Worm (Caenorhabditis elegans) whole organism, dauer: Measurements from ENCODE around the gene Y22D7AL.16.

Source experiments
- unc-62 ChIP-seq: sonication (generic microtip); optimal IDR thresholded peaks from 2 replicates; lab custom pipeline; 2017; ENCODE audit warnings: missing biosample characterization, missing genetic modification reagents, missing genetic modification characterization

Y22D7AL.16 gene

ce11 chrIII:1666893-1667292 lies 1.9 kb upstream of the Y22D7AL.16 start:
- no peak for TF ChIP-seq unc-62

DNA sequence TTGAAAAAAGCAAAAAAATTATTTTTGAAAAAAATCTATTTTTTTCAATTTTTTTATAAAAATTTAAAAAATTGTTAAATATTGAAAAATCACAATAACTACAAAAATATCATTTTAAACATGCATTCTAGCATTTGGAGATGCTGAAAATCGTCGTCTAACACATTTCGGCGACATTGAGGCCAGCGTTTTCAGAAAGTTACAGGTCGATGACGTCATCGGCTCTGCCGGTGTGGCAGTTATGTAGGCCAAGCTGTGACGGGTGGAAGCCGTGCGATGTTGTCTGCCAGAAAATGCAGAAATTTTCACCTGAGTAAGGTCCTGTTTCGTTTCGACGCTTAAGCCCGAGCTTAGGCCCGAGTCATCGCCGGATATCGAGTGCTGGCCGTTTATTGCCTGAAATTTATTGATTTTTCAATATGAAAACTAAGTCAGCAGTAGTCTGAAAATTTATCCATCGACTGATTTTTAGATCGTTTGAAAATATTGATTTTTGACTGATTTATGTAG lies 838 bp upstream of the Y22D7AL.16 start, which contains the start of gene Y22D7AR.3:
TSS of gene Y22D7AR.3 (minus strand) at position 51 of the 510 bp plus-strand sequence.
- no peak for TF ChIP-seq unc-62

- no peak for TF ChIP-seq unc-62
These were observed 357 bp upstream of the Y22D7AL.16 start for ce11 chrIII:1665373-1665772.

DNA sequence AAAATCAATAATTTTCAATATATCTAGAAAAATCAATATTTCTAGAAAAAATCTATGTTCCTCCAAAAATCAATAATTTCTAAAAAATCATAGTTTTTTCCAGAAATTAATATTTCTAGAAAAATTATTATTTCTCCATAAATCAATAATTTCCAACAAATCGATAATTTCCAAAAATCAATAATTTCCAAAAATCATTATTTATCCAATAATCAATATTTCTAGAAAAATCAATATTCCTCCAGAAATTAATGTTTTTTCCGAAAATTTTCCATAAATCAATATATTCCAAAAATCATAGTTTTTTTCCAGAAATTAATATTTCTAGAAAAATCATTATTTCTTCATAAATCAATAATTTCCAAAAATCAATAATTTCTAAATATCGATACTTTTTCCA lies 2.0 kb downstream of the Y22D7AL.16 start:
- TF ChIP-seq unc-62: no peak

ce11 chrIII:1662405-1662804 lies 2.6 kb downstream of the Y22D7AL.16 start:
- TF ChIP-seq unc-62: no peak

DNA sequence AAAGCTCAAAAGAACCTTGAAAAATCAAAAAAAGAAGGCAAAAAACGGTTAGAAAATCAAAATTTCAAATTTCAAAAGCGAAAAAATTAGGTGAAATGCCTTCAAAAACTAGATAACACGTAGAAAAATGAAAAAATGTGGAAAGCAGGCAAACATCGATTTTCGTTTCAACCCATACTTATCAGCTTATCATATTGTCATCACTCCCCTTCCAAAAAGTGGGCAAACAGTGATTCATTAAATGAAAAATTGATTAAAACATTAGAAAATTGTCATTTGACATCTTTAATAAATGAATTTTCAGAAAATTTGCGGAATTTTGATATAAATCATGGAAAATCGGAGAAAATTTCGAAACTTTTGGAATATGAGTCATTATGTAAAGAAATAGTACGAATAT lies 4.0 kb downstream of the Y22D7AL.16 start:
- TF ChIP-seq unc-62: no peak

DNA sequence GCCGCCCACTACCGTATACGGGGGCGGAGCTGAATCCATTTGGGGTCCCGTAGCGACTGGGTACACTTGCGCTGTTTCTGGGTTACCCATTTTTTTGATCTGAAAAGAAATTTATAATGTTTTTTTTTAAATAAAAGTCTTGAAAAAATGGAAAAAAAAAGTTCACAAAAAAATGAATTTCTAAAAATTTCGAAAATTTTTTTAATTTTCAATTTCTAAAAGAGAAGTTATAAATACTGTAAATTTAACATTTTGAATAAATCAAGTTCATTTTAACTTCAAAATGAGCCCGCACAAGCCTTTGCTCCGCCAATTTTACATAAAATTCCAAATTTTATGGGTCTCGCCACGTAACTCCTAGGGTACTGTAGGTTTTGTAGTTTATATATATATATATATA lies 5.3 kb downstream of the Y22D7AL.16 start, which contains the start of gene Y22D7AL.15:
TSS of gene Y22D7AL.15 (minus strand) at position 101 of the 400 bp plus-strand sequence.
- no peak for TF ChIP-seq unc-62

DNA sequence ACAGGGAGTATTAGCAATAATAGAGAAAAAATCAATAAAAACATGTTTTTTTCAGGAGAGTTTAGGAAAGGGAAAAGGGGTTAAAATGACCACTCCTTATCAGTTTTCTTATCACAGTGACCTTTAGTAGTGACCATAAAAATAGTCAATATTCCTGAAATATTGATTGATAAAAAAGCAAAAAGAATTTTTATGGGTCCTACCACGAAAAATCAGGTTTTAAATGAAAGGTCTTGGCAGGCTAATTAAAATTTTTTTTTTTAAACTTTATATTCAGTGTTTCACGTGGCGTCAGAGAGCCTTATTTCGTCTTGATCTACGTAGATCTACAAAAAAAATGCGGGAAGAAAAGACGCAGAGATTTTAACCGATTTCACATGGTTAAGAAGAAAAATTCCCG lies 7.6 kb downstream of the Y22D7AL.16 start, which contains the start of gene cht-4:
TSS of gene cht-4 (minus strand) at position 101 of the 400 bp plus-strand sequence.
- no peak for TF ChIP-seq unc-62

DNA sequence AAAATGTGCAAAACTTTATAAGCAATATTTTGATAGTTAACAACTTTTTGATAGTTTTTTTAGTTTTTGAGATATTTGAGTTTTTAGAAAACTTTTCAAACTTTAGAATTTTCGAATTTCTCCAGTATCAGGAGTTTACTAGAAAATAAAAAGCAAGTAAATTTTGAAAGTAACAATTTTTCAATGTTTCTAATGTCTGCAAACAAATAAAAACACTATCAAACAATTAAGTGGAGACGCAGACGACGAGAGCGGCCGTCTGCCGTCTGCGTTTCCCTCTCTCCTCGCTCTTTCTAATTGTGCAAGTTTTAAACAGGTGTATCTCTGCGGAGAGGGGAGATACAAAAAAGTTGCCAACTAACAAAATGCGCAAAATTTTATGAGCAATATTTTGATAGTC lies 12.1 kb downstream of the Y22D7AL.16 start:
- no peak for TF ChIP-seq unc-62

DNA sequence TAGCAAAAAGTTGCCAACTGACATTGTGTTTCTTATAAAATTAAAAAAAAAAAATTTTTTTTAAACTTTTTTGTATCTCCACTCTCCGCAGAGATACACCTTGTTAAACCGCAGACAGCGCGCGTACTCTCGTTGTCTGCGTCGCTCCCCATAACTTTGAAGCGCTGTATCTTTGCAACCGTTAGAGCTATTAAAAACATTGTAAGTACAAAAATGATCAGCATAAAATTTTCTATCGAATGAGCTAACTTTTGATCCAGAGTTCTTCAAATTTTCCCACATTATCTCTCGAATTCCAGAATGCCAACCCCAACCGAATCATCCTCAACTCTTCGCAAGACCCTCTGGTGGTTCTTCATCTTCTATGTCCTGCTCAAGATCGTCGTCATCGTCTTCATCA lies 12.8 kb downstream of the Y22D7AL.16 start, which contains the start of gene Y22D7AL.1:
TSS of gene Y22D7AL.1 (plus strand) at position 301 of the 400 bp plus-strand sequence.
- TF ChIP-seq unc-62: no peak

DNA sequence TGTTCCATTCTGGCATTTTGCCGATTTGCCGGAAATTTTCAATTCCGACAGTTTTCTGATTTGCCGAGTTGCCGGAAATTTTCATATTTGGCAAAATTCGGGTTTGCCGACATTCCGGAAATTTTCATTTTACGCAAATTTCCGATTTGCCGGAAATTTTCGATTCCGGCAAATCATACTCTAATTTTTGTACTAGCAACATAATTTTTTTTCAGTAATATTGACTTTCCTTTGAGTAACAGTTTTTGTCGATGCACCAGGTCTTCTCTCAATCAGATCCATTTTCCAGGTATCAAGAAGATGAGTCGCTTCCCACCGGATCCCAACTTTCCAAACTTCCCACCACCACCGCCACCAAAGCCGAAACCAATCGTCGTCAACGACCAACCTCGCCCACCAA lies 23.9 kb downstream of the Y22D7AL.16 start, which contains the start of gene Y22D7AL.3:
TSS of gene Y22D7AL.3 (plus strand) at position 301 of the 400 bp plus-strand sequence.
- TF ChIP-seq unc-62: no peak

- no peak for TF ChIP-seq unc-62
These were observed 26.7 kb downstream of the Y22D7AL.16 start for ce11 chrIII:1638345-1638744.

- no peak for TF ChIP-seq unc-62
These were observed 30.7 kb downstream of the Y22D7AL.16 start, which contains the start of gene Y22D7AL.11 for ce11 chrIII:1634270-1634669. Gene Y22D7AL.11 (minus strand): TSS chrIII:1634370.

ce11 chrIII:1626524-1626923 lies 38.5 kb downstream of the Y22D7AL.16 start, which contains the start of gene Y22D7AL.4:
Gene Y22D7AL.4 (plus strand): TSS chrIII:1626632.
- no peak for TF ChIP-seq unc-62

DNA sequence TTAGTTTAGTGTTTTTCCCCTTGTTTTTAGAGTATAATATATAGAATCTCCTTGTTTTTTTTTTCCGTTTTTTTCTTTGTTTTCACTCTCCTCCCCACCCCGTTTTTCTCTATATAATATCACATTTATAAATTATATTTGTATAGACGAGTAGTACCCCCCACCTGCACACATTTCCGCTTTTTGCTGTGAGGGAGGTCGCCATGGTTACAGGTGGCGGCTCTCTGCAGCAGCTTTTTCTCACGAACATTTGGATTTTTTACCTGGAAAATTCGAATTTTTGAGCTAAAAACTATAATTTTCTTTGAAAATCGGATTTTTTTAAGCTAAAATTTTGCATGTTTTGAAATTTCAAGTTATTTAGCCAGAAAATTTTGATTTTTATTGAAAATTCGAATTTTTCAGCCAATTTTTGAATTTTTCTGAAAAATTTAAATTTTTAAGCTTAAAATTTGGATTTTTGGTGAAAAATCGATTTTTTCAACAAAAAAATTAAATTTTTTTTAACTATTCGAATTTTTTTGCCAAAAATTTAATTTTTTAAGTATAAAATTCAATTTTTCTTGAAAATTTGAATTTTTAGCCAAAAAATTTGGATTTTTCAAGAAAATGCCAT lies 39.2 kb downstream of the Y22D7AL.16 start:
- no peak for TF ChIP-seq unc-62

- no peak for TF ChIP-seq unc-62
These were observed 42.7 kb downstream of the Y22D7AL.16 start for ce11 chrIII:1622329-1622728.

ce11 chrIII:1621330-1621729 lies 43.7 kb downstream of the Y22D7AL.16 start:
- no peak for TF ChIP-seq unc-62

- no peak for TF ChIP-seq unc-62
These were observed 45.1 kb downstream of the Y22D7AL.16 start for ce11 chrIII:1619890-1620289.
